Fruit fly (Drosophila melanogaster): ENCODE measurements around the gene CG11537.

CG11537 gene

dm6 chr3L:3081146-3081872 lies 61.9 kb downstream of the CG11537 start (continued):
- peak; percentile 95 for TF ChIP-seq nom (GFP tag; optimal IDR thresholded peaks at IDR 0.05)
- peak; percentile 66 for TF ChIP-seq fd102C (GFP tag; optimal IDR thresholded peaks at IDR 0.05)
- TF ChIP-seq Elba2 (GFP tag; optimal IDR thresholded peaks at IDR 0.05) = peak; percentile 74
- TF ChIP-seq slou (GFP tag; optimal IDR thresholded peaks at IDR 0.05) = peak; percentile 94
- TF ChIP-seq Stat92E (GFP tag; optimal IDR thresholded peaks at IDR 0.05) = peak in 1 of 3 experiments; percentile 86
- peak; percentile 97 for TF ChIP-seq CG12104 (GFP tag; optimal IDR thresholded peaks at IDR 0.05)
- TF ChIP-seq CG30020 (tag; optimal IDR thresholded peaks at IDR 0.05) = peak; percentile 80
- peak; percentile 85 for TF ChIP-seq Myb (GFP tag; optimal IDR thresholded peaks at IDR 0.05)
- peak; percentile 87 for TF ChIP-seq MESR4 (GFP tag; optimal IDR thresholded peaks at IDR 0.05)
- TF ChIP-seq CG3065 (GFP tag; optimal IDR thresholded peaks at IDR 0.05) = peak; percentile 95
- peak; percentile 99 for TF ChIP-seq gcm (GFP tag; optimal IDR thresholded peaks at IDR 0.05)
- TF ChIP-seq nau (GFP tag; optimal IDR thresholded peaks at IDR 0.05) = peak; percentile 98
- peak; percentile 94 for TF ChIP-seq ham (GFP tag; IDR thresholded peaks at IDR 0.05)
- peak; percentile 98 for TF ChIP-seq CG1529 (GFP tag; optimal IDR thresholded peaks at IDR 0.05)
- no peak for TF ChIP-seq Kr (GFP tag; optimal IDR thresholded peaks at IDR 0.05)
- TF ChIP-seq CG7839 (tag; optimal IDR thresholded peaks at IDR 0.05) = peak; percentile 98
- TF ChIP-seq Hsf (GFP tag; optimal IDR thresholded peaks at IDR 0.05) = peak; percentile 98
- TF ChIP-seq bowl (GFP tag; IDR thresholded peaks at IDR 0.05) = peak; percentile 97
- TF ChIP-seq org-1 (GFP tag; optimal IDR thresholded peaks at IDR 0.05) = peak; percentile 98
- peak; percentile 95 for TF ChIP-seq CG10267 (tag; optimal IDR thresholded peaks at IDR 0.05)
- peak; percentile 91 for TF ChIP-seq CG9437 (GFP tag; optimal IDR thresholded peaks at IDR 0.05)
- peak; percentile 89 for TF ChIP-seq Nf-YC (tag; optimal IDR thresholded peaks at IDR 0.05)
- peak; percentile 52 for TF ChIP-seq hkb (optimal IDR thresholded peaks at IDR 0.05)
- TF ChIP-seq hkb (GFP tag; IDR thresholded peaks at IDR 0.05) = peak; percentile 99
- peak; percentile 96 for TF ChIP-seq jing (GFP tag; optimal IDR thresholded peaks at IDR 0.05)
- peak in 1 of 2 experiments; percentile 30 for TF ChIP-seq tll (GFP tag; optimal IDR thresholded peaks at IDR 0.05)
- TF ChIP-seq CG7271 (tag; optimal IDR thresholded peaks at IDR 0.05) = peak; percentile 84
- TF ChIP-seq BEAF-32 (GFP tag; optimal IDR thresholded peaks at IDR 0.05) = peak; percentile 24
- peak; percentile 98 for TF ChIP-seq sisA (GFP tag; IDR thresholded peaks at IDR 0.05)
- TF ChIP-seq hbn (GFP tag; IDR thresholded peaks at IDR 0.05; ENCODE audit: partially characterized antibody) = 0 out of 2 replicates have a peak, but pooled peaks have one; percentile 29
- peak; percentile 66 for TF ChIP-seq CG16813 (GFP tag; IDR thresholded peaks at IDR 0.05; ENCODE audit: partially characterized antibody)
- peak; percentile 99 for TF ChIP-seq sqz (GFP tag; optimal IDR thresholded peaks at IDR 0.05)
- peak; percentile 96 for TF ChIP-seq CG16863 (GFP tag; optimal IDR thresholded peaks at IDR 0.05)
- TF ChIP-seq CG10366 (GFP tag; IDR thresholded peaks at IDR 0.05) = peak; percentile 99
- peak; percentile 98 for TF ChIP-seq run (tag; optimal IDR thresholded peaks at IDR 0.05)
- no peak for TF ChIP-seq sc (optimal IDR thresholded peaks at IDR 0.05)
- peak; percentile 97 for TF ChIP-seq sc (GFP tag; optimal IDR thresholded peaks at IDR 0.05)
- TF ChIP-seq Atf6 (GFP tag; IDR thresholded peaks at IDR 0.05) = peak; percentile 99
- peak; percentile 100 for TF ChIP-seq Med (GFP tag)
- TF ChIP-seq CG12071 (GFP tag; optimal IDR thresholded peaks at IDR 0.05) = peak; percentile 99
- peak; percentile 97 for TF ChIP-seq tio (GFP tag; optimal IDR thresholded peaks at IDR 0.05)
- TF ChIP-seq onecut (GFP tag; IDR thresholded peaks at IDR 0.05) = peak; percentile 96
- peak; percentile 99 for TF ChIP-seq CG4707 (GFP tag; optimal IDR thresholded peaks at IDR 0.05)
- TF ChIP-seq CG42726 (GFP tag; IDR thresholded peaks at IDR 0.05; ENCODE audit: partially characterized antibody) = 0 out of 2 replicates have a peak, but pooled peaks have one; percentile 18
- peak; percentile 99 for TF ChIP-seq HLH3B (GFP tag; IDR thresholded peaks at IDR 0.05)
- peak; percentile 97 for TF ChIP-seq CG13624 (GFP tag; optimal IDR thresholded peaks at IDR 0.05)
- TF ChIP-seq NC2β (GFP tag; optimal IDR thresholded peaks at IDR 0.05) = peak; percentile 97
- peak; percentile 93 for TF ChIP-seq ro (GFP tag; IDR thresholded peaks at IDR 0.05)
- peak; percentile 97 for TF ChIP-seq CG16815 (GFP tag; optimal IDR thresholded peaks at IDR 0.05)

Measured in whole organism, embryonic.